Worm (Caenorhabditis elegans): ENCODE results near the gene C45B2.1.

C45B2.1 gene

DNA sequence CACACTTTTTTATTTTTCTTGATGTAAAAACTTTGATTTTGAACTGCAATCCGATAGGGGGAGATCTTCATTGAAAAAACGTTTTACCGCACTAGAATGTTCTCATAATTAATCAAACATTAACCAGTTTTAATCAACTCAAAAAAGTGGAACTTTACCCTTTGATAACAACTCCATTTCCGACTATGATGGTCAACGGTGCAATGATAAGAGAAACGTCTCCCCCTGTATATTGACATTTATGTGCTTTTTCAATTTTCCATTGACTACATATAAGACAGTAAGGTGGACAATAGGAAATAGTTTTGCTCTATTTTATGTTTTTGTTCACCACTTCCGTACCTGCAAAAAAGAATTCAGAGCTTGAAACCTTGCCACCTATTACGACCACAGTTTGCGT is 12.5 kb downstream of the C45B2.1 start:
- TF ChIP-seq elt-2 (tag; optimal IDR thresholded peaks at IDR 0.05) (peak; percentile 47), pax-1 (tag; optimal IDR thresholded peaks at IDR 0.05) (no peak)

DNA sequence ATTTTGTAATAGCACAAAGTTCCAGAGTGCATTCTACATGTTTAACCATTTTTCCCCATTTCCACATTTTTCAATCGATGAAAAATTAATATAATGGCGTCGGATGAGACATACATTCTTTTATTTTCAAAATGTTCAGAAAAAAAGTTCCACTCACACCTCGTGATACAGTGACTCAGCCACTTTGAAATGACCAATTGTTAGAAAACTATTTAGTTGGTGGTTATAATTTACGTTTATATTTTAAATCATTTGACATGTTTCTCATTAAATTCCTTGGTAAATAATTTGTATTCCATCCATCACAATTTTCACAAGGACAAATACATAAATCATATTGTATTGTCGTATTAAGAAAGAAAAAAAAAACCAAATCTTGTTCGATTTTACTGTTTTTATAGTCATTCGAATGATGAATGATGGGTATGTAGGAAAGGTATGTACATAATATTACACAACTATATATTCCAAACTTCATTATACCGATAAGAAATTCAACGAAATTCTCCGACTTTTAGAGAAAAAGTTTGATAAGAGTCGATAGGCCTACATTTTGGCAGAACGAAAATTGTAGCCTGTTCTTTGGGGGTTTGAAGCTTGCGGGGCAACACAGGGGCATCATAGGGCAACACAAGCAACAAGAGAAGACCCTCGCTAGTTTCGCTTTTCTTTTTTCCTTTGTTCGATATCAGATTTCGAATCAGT is 14.6 kb downstream of the C45B2.1 start:
- no peak for TF ChIP-seq gmeb-2 (tag; optimal IDR thresholded peaks at IDR 0.05)
- no peak for TF ChIP-seq pqm-1 (tag; optimal IDR thresholded peaks at IDR 0.05)
- TF ChIP-seq ceh-6 (GFP tag; optimal IDR thresholded peaks at IDR 0.05), result no peak
- TF ChIP-seq nfya-1 (tag; optimal IDR thresholded peaks at IDR 0.05), result no peak
- no peak for TF ChIP-seq mec-3 (tag; optimal IDR thresholded peaks at IDR 0.05; ENCODE audit: borderline replicate concordance)
- TF ChIP-seq K02D7.2 (tag; optimal IDR thresholded peaks at IDR 0.05), result no peak
- TF ChIP-seq unc-86 (tag; optimal IDR thresholded peaks at IDR 0.05), result no peak
- no peak for TF ChIP-seq syd-9 (tag; optimal IDR thresholded peaks at IDR 0.05)
- no peak for TF ChIP-seq K09A11.1 (tag; optimal IDR thresholded peaks at IDR 0.05; ENCODE audit: insufficient read depth)
- TF ChIP-seq hlh-8 (tag; optimal IDR thresholded peaks at IDR 0.05), result no peak
- TF ChIP-seq hlh-13 (GFP tag; optimal IDR thresholded peaks at IDR 0.05), result no peak
- TF ChIP-seq dmd-4 (tag; optimal IDR thresholded peaks at IDR 0.05; ENCODE audit: borderline replicate concordance), result no peak

- TF ChIP-seq ama-1 (optimal IDR thresholded peaks at IDR 0.05) (no peak), tbx-7 (tag; optimal IDR thresholded peaks at IDR 0.05) (no peak), unc-55 (GFP tag; optimal IDR thresholded peaks at IDR 0.05) (no peak), K02D7.2 (tag; optimal IDR thresholded peaks at IDR 0.05) (no peak), ceh-34 (tag; optimal IDR thresholded peaks at IDR 0.05) (no peak), nhr-11 (tag; optimal IDR thresholded peaks at IDR 0.05) (no peak), ceh-18 (tag; optimal IDR thresholded peaks at IDR 0.05) (no peak), hlh-30 (tag; optimal IDR thresholded peaks at IDR 0.05; ENCODE audit: insufficient read depth) (no peak), mec-3 (tag; optimal IDR thresholded peaks at IDR 0.05; ENCODE audit: borderline replicate concordance) (no peak), ceh-22 (tag; optimal IDR thresholded peaks at IDR 0.05) (no peak), elt-2 (tag; optimal IDR thresholded peaks at IDR 0.05) (no peak), gmeb-2 (tag; optimal IDR thresholded peaks at IDR 0.05) (no peak), hlh-13 (GFP tag; optimal IDR thresholded peaks at IDR 0.05) (no peak), lim-6 (tag; optimal IDR thresholded peaks at IDR 0.05) (no peak), madf-2 (tag; optimal IDR thresholded peaks at IDR 0.05) (no peak), pag-3 (tag; optimal IDR thresholded peaks at IDR 0.05; ENCODE audit: borderline replicate concordance) (no peak)
Observed at ce11 chrX:6103297-6103696, 17.4 kb downstream of the C45B2.1 start, which contains the start of gene C15H9.11. Gene C15H9.11 (minus strand): TSS chrX:6103397.

DNA sequence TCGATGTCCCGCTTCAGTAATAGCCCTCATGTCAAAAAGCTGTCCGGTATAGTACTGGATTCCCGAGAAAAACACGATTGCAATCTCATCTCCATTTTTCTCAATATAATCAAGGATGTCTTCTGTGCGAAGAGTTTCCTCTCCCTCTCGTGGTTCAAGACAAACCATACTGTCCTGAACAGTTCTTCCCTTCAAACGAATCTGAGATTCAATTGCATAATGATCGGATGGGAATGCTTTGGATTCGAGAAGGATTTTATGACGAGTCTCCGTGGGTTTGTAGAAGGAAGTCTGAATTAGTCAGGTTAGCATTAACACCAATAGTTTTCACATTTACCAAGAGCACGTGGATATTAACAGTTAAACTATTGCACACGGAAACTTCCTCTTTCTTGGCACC is 22.0 kb downstream of the C45B2.1 start:
- TF ChIP-seq ceh-31 (tag; optimal IDR thresholded peaks at IDR 0.05) (no peak), ceh-14 (tag; optimal IDR thresholded peaks at IDR 0.05) (no peak), ztf-16 (tag; optimal IDR thresholded peaks at IDR 0.05) (no peak), pag-3 (tag; optimal IDR thresholded peaks at IDR 0.05; ENCODE audit: borderline replicate concordance) (no peak), tbx-7 (tag; optimal IDR thresholded peaks at IDR 0.05) (no peak), zip-5 (tag; optimal IDR thresholded peaks at IDR 0.05) (no peak), ceh-30 (tag; optimal IDR thresholded peaks at IDR 0.05) (no peak), Y22D7AL.16 (tag; optimal IDR thresholded peaks at IDR 0.05) (no peak), fkh-6 (tag; optimal IDR thresholded peaks at IDR 0.05) (no peak)

- TF ChIP-seq fax-1 (tag; optimal IDR thresholded peaks at IDR 0.05) (no peak), elt-2 (tag; optimal IDR thresholded peaks at IDR 0.05) (peak; percentile 48), ztf-16 (tag; optimal IDR thresholded peaks at IDR 0.05) (no peak)
Observed at ce11 chrX:6109288-6109770, 23.4 kb downstream of the C45B2.1 start, which contains the start of gene kynu-1. Gene kynu-1 (minus strand): TSS chrX:6109338.

All from whole organism, late embryonic.